Worm (Caenorhabditis elegans) whole organism, late embryonic: Measurements from ENCODE around the gene C06C3.4.

Experiments used
- C08G9.2 ChIP-seq: sonication (generic microtip); optimal IDR thresholded peaks from 2 replicates; lab custom pipeline; 2016; ENCODE audit warnings: mild to moderate bottlenecking, missing genetic modification characterization, moderate library complexity, missing compliant biosample characterization
- F13H6.1 ChIP-seq: sonication (generic microtip); optimal IDR thresholded peaks from 2 replicates; lab custom pipeline; 2016; ENCODE audit warnings: missing genetic modification characterization, missing compliant biosample characterization
- K09A11.1 ChIP-seq: sonication (generic microtip); optimal IDR thresholded peaks from 2 replicates; lab custom pipeline; 2017; ENCODE audit warnings: antibody characterized with exemption, mild to moderate bottlenecking, missing genetic modification characterization, missing compliant biosample characterization; ENCODE audit not compliant: insufficient read depth
- T23F11.4 ChIP-seq: fragments of 200-800 bp; sonication (Bioruptor generic); optimal IDR thresholded peaks from 2 replicates; lab custom pipeline; 2018; ENCODE audit warnings: mild to moderate bottlenecking, missing genetic modification characterization, missing compliant biosample characterization
- Y22D7AL.16 ChIP-seq: sonication (generic microtip); optimal IDR thresholded peaks from 2 replicates; lab custom pipeline; 2016; ENCODE audit warnings: missing genetic modification characterization, missing compliant biosample characterization
- ahr-1 ChIP-seq: sonication (generic microtip); optimal IDR thresholded peaks from 2 replicates; lab custom pipeline; 2016; ENCODE audit warnings: missing genetic modification characterization, missing compliant biosample characterization
- ceh-14 ChIP-seq: sonication (generic microtip); optimal IDR thresholded peaks from 2 replicates; lab custom pipeline; 2016; ENCODE audit warnings: missing genotype, missing genetic modification characterization, missing compliant biosample characterization
- ceh-19 ChIP-seq: fragments of 200-800 bp; sonication (Bioruptor generic); optimal IDR thresholded peaks from 2 replicates; lab custom pipeline; 2018; ENCODE audit warnings: mild to moderate bottlenecking, missing genetic modification characterization, missing compliant biosample characterization
- ceh-2 ChIP-seq: sonication (generic microtip); optimal IDR thresholded peaks from 2 replicates; lab custom pipeline; 2016; ENCODE audit warnings: missing genotype, missing genetic modification characterization, missing compliant biosample characterization
- ceh-30 ChIP-seq: fragments of 150-350 bp; optimal IDR thresholded peaks from 2 replicates; lab custom pipeline; 2014; ENCODE audit warnings: missing biosample characterization, missing genetic modification characterization
- ceh-31 ChIP-seq: sonication (generic microtip); optimal IDR thresholded peaks from 2 replicates; lab custom pipeline; 2016; ENCODE audit warnings: missing genetic modification characterization, missing compliant biosample characterization
- ceh-34 ChIP-seq: sonication (generic microtip); optimal IDR thresholded peaks from 2 replicates; lab custom pipeline; 2016; ENCODE audit warnings: mild to moderate bottlenecking, missing genetic modification characterization, missing compliant biosample characterization
- ceh-48 ChIP-seq: sonication (generic microtip); optimal IDR thresholded peaks from 2 replicates; lab custom pipeline; 2016; ENCODE audit warnings: missing genetic modification characterization, inconsistent platforms, missing compliant biosample characterization
- dve-1 ChIP-seq: sonication (generic microtip); optimal IDR thresholded peaks from 2 replicates; lab custom pipeline; 2017; ENCODE audit warnings: antibody characterized with exemption, mild to moderate bottlenecking, missing genetic modification characterization, missing compliant biosample characterization
- elt-2 ChIP-seq: sonication (generic microtip); optimal IDR thresholded peaks from 2 replicates; lab custom pipeline; 2016; ENCODE audit warnings: missing genetic modification reagents, missing genetic modification characterization, missing compliant biosample characterization
- eyg-1 ChIP-seq: sonication (generic microtip); optimal IDR thresholded peaks from 2 replicates; lab custom pipeline; 2016; ENCODE audit warnings: missing genotype, missing genetic modification characterization, missing compliant biosample characterization
- fkh-6 ChIP-seq: sonication (generic microtip); optimal IDR thresholded peaks from 2 replicates; lab custom pipeline; 2016; ENCODE audit warnings: missing genetic modification characterization, missing compliant biosample characterization
- gmeb-2 ChIP-seq: sonication (generic microtip); optimal IDR thresholded peaks from 2 replicates; lab custom pipeline; 2016; ENCODE audit warnings: missing genetic modification characterization, inconsistent platforms, missing compliant biosample characterization
- hlh-30 ChIP-seq: sonication (generic microtip); optimal IDR thresholded peaks from 2 replicates; lab custom pipeline; 2017; ENCODE audit warnings: antibody characterized with exemption, missing genetic modification characterization, missing compliant biosample characterization; ENCODE audit not compliant: insufficient read depth
- lim-6 ChIP-seq: sonication (generic microtip); optimal IDR thresholded peaks from 2 replicates; lab custom pipeline; 2016; ENCODE audit warnings: missing genetic modification characterization, missing compliant biosample characterization
- madf-2 ChIP-seq: sonication (generic microtip); optimal IDR thresholded peaks from 2 replicates; lab custom pipeline; 2017; ENCODE audit warnings: missing genetic modification characterization, missing compliant biosample characterization
- mec-3 ChIP-seq: sonication (generic microtip); optimal IDR thresholded peaks from 2 replicates; lab custom pipeline; 2016; ENCODE audit warnings: borderline replicate concordance, missing genetic modification characterization, missing compliant biosample characterization
- nhr-11 ChIP-seq: fragments of 150-350 bp; optimal IDR thresholded peaks from 2 replicates; lab custom pipeline; 2014; ENCODE audit warnings: missing biosample characterization, missing genetic modification characterization
- nhr-232 ChIP-seq: sonication (generic microtip); optimal IDR thresholded peaks from 2 replicates; lab custom pipeline; 2016; ENCODE audit warnings: missing genetic modification characterization, missing compliant biosample characterization
- npax-4 ChIP-seq: sonication (generic microtip); optimal IDR thresholded peaks from 2 replicates; lab custom pipeline; 2016; ENCODE audit warnings: missing genetic modification characterization, missing compliant biosample characterization
- pag-3 ChIP-seq: sonication (generic microtip); optimal IDR thresholded peaks from 2 replicates; lab custom pipeline; 2016; ENCODE audit warnings: missing compliant biosample characterization, missing genetic modification characterization, borderline replicate concordance
- pax-1 ChIP-seq: fragments of 150-350 bp; optimal IDR thresholded peaks from 2 replicates; lab custom pipeline; 2014; ENCODE audit warnings: missing biosample characterization, missing genetic modification characterization
- pros-1 ChIP-seq: fragments of 150-350 bp; optimal IDR thresholded peaks from 2 replicates; lab custom pipeline; 2014; ENCODE audit warnings: missing biosample characterization, missing genetic modification reagents, missing genetic modification characterization
- sox-2 ChIP-seq: fragments of 200-800 bp; sonication (Bioruptor generic); IDR thresholded peaks from 2 replicates; pipeline ENCODE4 v1.3.6; 2022; ENCODE audit warnings: missing genetic modification reagents, missing genetic modification characterization, missing compliant biosample characterization
- syd-9 ChIP-seq: sonication (generic microtip); optimal IDR thresholded peaks from 2 replicates; lab custom pipeline; 2016; ENCODE audit warnings: mild to moderate bottlenecking, missing genetic modification characterization, moderate library complexity, missing compliant biosample characterization
- ttx-3 ChIP-seq: sonication (generic microtip); optimal IDR thresholded peaks from 2 replicates; lab custom pipeline; 2016; ENCODE audit warnings: missing genetic modification reagents, missing genetic modification characterization, missing compliant biosample characterization
- unc-3 ChIP-seq, 2 experiments: fragments of 200-800 bp in 1 of 2; sonication (Bioruptor generic) in 1 of 2; sonication (generic microtip) in 1 of 2; conservative IDR thresholded peaks in 1 of 2; optimal IDR thresholded peaks in 1 of 2; 2 replicates each; pipeline versions ENCODE4 v1.3.6 to Lab custom; 2016 to 2022; ENCODE audit warnings: missing compliant biosample characterization in 2 of 2, missing genetic modification characterization in 2 of 2, missing genetic modification reagents in 1 of 2
- unc-86 ChIP-seq: sonication (generic microtip); optimal IDR thresholded peaks from 2 replicates; lab custom pipeline; 2016; ENCODE audit warnings: missing genetic modification characterization, missing compliant biosample characterization
- ztf-16 ChIP-seq: sonication (generic microtip); optimal IDR thresholded peaks from 2 replicates; lab custom pipeline; 2017; ENCODE audit warnings: missing genetic modification characterization, missing compliant biosample characterization

C06C3.4 gene

ce11 chrII:9377158-9377557, 4.1 kb downstream of the C06C3.4 start, which contains the start of gene C06C3.10:
Gene C06C3.10 (minus strand): TSS chrII:9377258.
- TF ChIP-seq syd-9 (tag; lab: Kevin White, UChicago) (no peak), hlh-30 (tag; lab: Kevin White, UChicago) (no peak), dve-1 (no peak), mec-3 (tag; lab: Kevin White, UChicago) (no peak), pros-1 (tag; lab: Kevin White, UChicago) (no peak), ahr-1 (tag; lab: Kevin White, UChicago) (no peak), nhr-232 (tag; lab: Kevin White, UChicago) (no peak), gmeb-2 (tag; lab: Kevin White, UChicago) (no peak), lim-6 (tag; lab: Kevin White, UChicago) (no peak), unc-3 (GFP tag; conservative IDR thresholded peaks at IDR 0.05; lab: Robert Waterston, UW) (no peak), unc-3 (tag; optimal IDR thresholded peaks at IDR 0.05; lab: Kevin White, UChicago) (no peak), nhr-11 (tag; lab: Kevin White, UChicago) (no peak), pag-3 (no peak), madf-2 (tag; lab: Kevin White, UChicago) (no peak), ceh-14 (tag; lab: Kevin White, UChicago) (no peak), eyg-1 (no peak), C08G9.2 (tag; lab: Kevin White, UChicago) (no peak)
- TF ChIP-seq, all 69 proteins: peak for 0

ce11 chrII:9378174-9378573, 5.1 kb downstream of the C06C3.4 start:
- TF ChIP-seq ceh-31 (tag; lab: Kevin White, UChicago): no peak
- TF ChIP-seq madf-2 (tag; lab: Kevin White, UChicago): no peak
- TF ChIP-seq unc-3 (GFP tag; conservative IDR thresholded peaks at IDR 0.05; lab: Robert Waterston, UW): no peak
- no peak for TF ChIP-seq unc-3 (tag; optimal IDR thresholded peaks at IDR 0.05; lab: Kevin White, UChicago)
- no peak for TF ChIP-seq dve-1
- no peak for TF ChIP-seq ceh-34 (tag; lab: Kevin White, UChicago)
- TF ChIP-seq T23F11.4 (GFP tag; lab: Kevin White, UChicago): no peak
- no peak for TF ChIP-seq ceh-14 (tag; lab: Kevin White, UChicago)
- no peak for TF ChIP-seq F13H6.1
- TF ChIP-seq ceh-2: no peak

- TF ChIP-seq ztf-16 (tag; lab: Kevin White, UChicago) (no peak), syd-9 (tag; lab: Kevin White, UChicago) (no peak), ceh-30 (no peak), Y22D7AL.16 (no peak), ceh-19 (GFP tag; lab: Kevin White, UChicago) (no peak), lim-6 (tag; lab: Kevin White, UChicago) (no peak), K09A11.1 (tag; lab: Kevin White, UChicago) (no peak), fkh-6 (tag; lab: Kevin White, UChicago) (no peak), ceh-48 (tag; lab: Kevin White, UChicago) (no peak), ttx-3 (tag; lab: Kevin White, UChicago) (no peak), nhr-11 (tag; lab: Kevin White, UChicago) (no peak), sox-2 (GFP tag; lab: Robert Waterston, UW) (no peak), pax-1 (tag; lab: Kevin White, UChicago) (no peak), pag-3 (no peak), unc-86 (tag; lab: Kevin White, UChicago) (no peak), npax-4 (tag; lab: Kevin White, UChicago) (no peak)
Observed at ce11 chrII:9379796-9380195, 6.7 kb downstream of the C06C3.4 start, which contains the start of gene srh-48. Gene srh-48 (plus strand): TSS chrII:9380096.

- no peak for TF ChIP-seq pag-3
- TF ChIP-seq elt-2 (tag; lab: Kevin White, UChicago): no peak
Observed at ce11 chrII:9385241-9385640, 12.2 kb downstream of the C06C3.4 start, which contains the start of gene C06C3.7. Gene C06C3.7 (plus strand): TSS chrII:9385541.
